Fruit fly (Drosophila melanogaster) whole organism, embryonic: ENCODE measurements around the gene CG34126.

Experiments used
- B-H1 ChIP-seq: fragments of 200-800 bp; sonication (Bioruptor generic); IDR thresholded peaks from 3 replicates; pipeline ENCODE4 v1.3.6; 2022; ENCODE audit warnings: missing biosample characterization, missing genetic modification characterization
- Bteb2 ChIP-seq: fragments of 200-800 bp; sonication (Bioruptor generic); optimal IDR thresholded peaks from 2 replicates; lab custom pipeline; 2016; ENCODE audit warnings: missing biosample characterization, missing genetic modification characterization
- CG10979 ChIP-seq: fragments of 200-800 bp; sonication (Bioruptor generic); optimal IDR thresholded peaks from 2 replicates; lab custom pipeline; 2018; ENCODE audit warnings: missing biosample characterization, mild to moderate bottlenecking, missing genetic modification characterization, moderate library complexity
- CG11398 ChIP-seq: fragments of 200-800 bp; sonication (Bioruptor generic); optimal IDR thresholded peaks from 2 replicates; lab custom pipeline; 2016; ENCODE audit warnings: missing biosample characterization, missing genetic modification characterization
- CG11723 ChIP-seq: fragments of 200-800 bp; sonication (Bioruptor generic); optimal IDR thresholded peaks from 2 replicates; lab custom pipeline; 2017; ENCODE audit warnings: missing biosample characterization, mild to moderate bottlenecking, missing genetic modification characterization
- CG12071 ChIP-seq: fragments of 200-800 bp; sonication (Bioruptor generic); optimal IDR thresholded peaks from 3 replicates; lab custom pipeline; 2018; ENCODE audit warnings: missing biosample characterization, mild to moderate bottlenecking, missing genetic modification characterization
- CG12104 ChIP-seq: fragments of 200-800 bp; sonication (Bioruptor generic); optimal IDR thresholded peaks from 3 replicates; lab custom pipeline; 2016; ENCODE audit warnings: missing biosample characterization, missing genetic modification characterization
- CG12659 ChIP-seq: fragments of 200-800 bp; sonication (Bioruptor generic); optimal IDR thresholded peaks from 3 replicates; lab custom pipeline; 2017; ENCODE audit warnings: mild to moderate bottlenecking, missing biosample characterization, missing genetic modification reagents, missing genetic modification characterization
- CG15601 ChIP-seq: fragments of 200-800 bp; sonication (Bioruptor generic); optimal IDR thresholded peaks from 3 replicates; lab custom pipeline; 2019; ENCODE audit warnings: missing biosample characterization, mild to moderate bottlenecking, missing genetic modification characterization, moderate library complexity
- CG17829 ChIP-seq: fragments of 200-800 bp; optimal IDR thresholded peaks from 2 replicates; lab custom pipeline; 2019; ENCODE audit warnings: missing biosample characterization, mild to moderate bottlenecking, missing genetic modification characterization, moderate library complexity
- CG2199 ChIP-seq: fragments of 200-800 bp; sonication (Bioruptor generic); IDR thresholded peaks from 3 replicates; pipeline ENCODE4 v1.3.6; 2022; ENCODE audit warnings: missing biosample characterization, missing genetic modification characterization
- CG3726 ChIP-seq: fragments of 200-800 bp; sonication (Bioruptor generic); IDR thresholded peaks from 3 replicates; pipeline ENCODE4, ENCODE4 v1.3.6; 2022; ENCODE audit warnings: missing biosample characterization, missing genetic modification characterization
- CG4424 ChIP-seq: fragments of 200-800 bp; sonication (Bioruptor generic); optimal IDR thresholded peaks from 3 replicates; lab custom pipeline; 2016; ENCODE audit warnings: missing biosample characterization, missing genetic modification characterization
- CG4730 ChIP-seq: fragments of 200-800 bp; sonication (Bioruptor generic); IDR thresholded peaks from 2 replicates; pipeline ENCODE4 v1.3.6; 2022; ENCODE audit warnings: missing biosample characterization, missing genetic modification characterization
- CG6254 ChIP-seq: fragments of 200-800 bp; sonication (Bioruptor generic); optimal IDR thresholded peaks from 3 replicates; lab custom pipeline; 2017; ENCODE audit warnings: mild to moderate bottlenecking, missing biosample characterization, missing genetic modification reagents, missing genetic modification characterization
- CG6791 ChIP-seq: fragments of 200-800 bp; sonication (Bioruptor generic); IDR thresholded peaks from 3 replicates; pipeline ENCODE4 v1.3.6; 2022; ENCODE audit warnings: missing biosample characterization, missing genetic modification characterization; ENCODE audit not compliant: partially characterized antibody
- CG8478 ChIP-seq: fragments of >200 bp; optimal IDR thresholded peaks from 2 replicates; lab custom pipeline; 2018
- CG9797 ChIP-seq: fragments of 200-800 bp; sonication (Bioruptor generic); optimal IDR thresholded peaks from 3 replicates; lab custom pipeline; 2018; ENCODE audit warnings: missing biosample characterization, mild to moderate bottlenecking, missing genetic modification characterization
- CG9876 ChIP-seq: fragments of 200-800 bp; sonication (Bioruptor generic); optimal IDR thresholded peaks from 2 replicates; lab custom pipeline; 2016; ENCODE audit warnings: missing biosample characterization, missing genetic modification characterization
- Dad ChIP-seq: fragments of 200-800 bp; sonication (Bioruptor generic); optimal IDR thresholded peaks from 3 replicates; lab custom pipeline; 2016; ENCODE audit warnings: missing biosample characterization, missing genetic modification characterization
- Doc3 ChIP-seq: fragments of 200-800 bp; sonication (Bioruptor generic); IDR thresholded peaks from 3 replicates; pipeline ENCODE4 v1.3.6; 2022; ENCODE audit warnings: missing biosample characterization, missing genetic modification characterization; ENCODE audit not compliant: partially characterized antibody
- Dp ChIP-seq: fragments of 200-800 bp; sonication (Bioruptor generic); optimal IDR thresholded peaks from 2 replicates; lab custom pipeline; 2018; ENCODE audit warnings: missing biosample characterization, mild to moderate bottlenecking, missing genetic modification characterization, moderate library complexity
- Fer2 ChIP-seq: fragments of 200-800 bp; sonication (Bioruptor generic); optimal IDR thresholded peaks from 2 replicates; lab custom pipeline; 2018; ENCODE audit warnings: missing biosample characterization, mild to moderate bottlenecking, missing genetic modification characterization, moderate library complexity
- Hey ChIP-seq: fragments of 200-800 bp; sonication (Bioruptor generic); optimal IDR thresholded peaks from 3 replicates; lab custom pipeline; 2018; ENCODE audit warnings: missing biosample characterization, mild to moderate bottlenecking, missing genetic modification characterization
- Lpt ChIP-seq: fragments of >200 bp; optimal IDR thresholded peaks from 2 replicates; lab custom pipeline; 2018; ENCODE audit warnings: missing biosample characterization, missing genetic modification characterization
- MBD-R2 ChIP-seq: fragments of 200-800 bp; sonication (Bioruptor generic); IDR thresholded peaks from 2 replicates; pipeline ENCODE4 v1.3.6; 2022; ENCODE audit warnings: missing biosample characterization, missing genetic modification characterization
- Mad ChIP-seq: fragments of 200-800 bp; sonication (Bioruptor generic); optimal IDR thresholded peaks from 2 replicates; lab custom pipeline; 2016; ENCODE audit warnings: missing biosample characterization, missing genetic modification characterization
- Med ChIP-seq: fragments of 200-800 bp; sonication (Bioruptor generic); peaks from one replicate; lab custom pipeline; 2016; ENCODE audit warnings: missing biosample characterization, missing genetic modification characterization, mild to moderate bottlenecking, inconsistent platforms, moderate library complexity
- NK7.1 ChIP-seq: fragments of 200-800 bp; sonication (Bioruptor generic); optimal IDR thresholded peaks from 3 replicates; lab custom pipeline; 2016; ENCODE audit warnings: missing biosample characterization, missing genetic modification characterization
- Ptx1 ChIP-seq: fragments of 200-800 bp; sonication (Bioruptor generic); IDR thresholded peaks from 2 replicates; pipeline ENCODE4 v1.3.6; 2022; ENCODE audit warnings: missing biosample characterization, missing genetic modification characterization
- Rx ChIP-seq: fragments of 200-800 bp; sonication (Bioruptor generic); IDR thresholded peaks from 2 replicates; pipeline ENCODE4 v1.3.6; 2022; ENCODE audit warnings: missing biosample characterization, missing genetic modification characterization
- Vsx1 ChIP-seq: fragments of 200-800 bp; sonication (Bioruptor generic); optimal IDR thresholded peaks from 2 replicates; lab custom pipeline; 2017; ENCODE audit warnings: missing biosample characterization, mild to moderate bottlenecking, missing genetic modification characterization, missing genetic modification reagents
- YL-1 ChIP-seq: fragments of 200-800 bp; sonication (Bioruptor generic); optimal IDR thresholded peaks from 3 replicates; lab custom pipeline; 2017; ENCODE audit warnings: missing biosample characterization, mild to moderate bottlenecking, missing genetic modification characterization
- bbx ChIP-seq: fragments of 200-800 bp; sonication (Bioruptor generic); IDR thresholded peaks from 2 replicates; pipeline ENCODE4 v1.3.6; 2022; ENCODE audit warnings: missing biosample characterization, missing genetic modification characterization; ENCODE audit not compliant: partially characterized antibody
- btn ChIP-seq: fragments of 200-800 bp; sonication (Bioruptor generic); optimal IDR thresholded peaks from 2 replicates; lab custom pipeline; 2016; ENCODE audit warnings: missing biosample characterization, missing genetic modification characterization
- chm ChIP-seq: fragments of 200-800 bp; sonication (Bioruptor generic); IDR thresholded peaks from 2 replicates; pipeline ENCODE4 v1.3.6; 2022; ENCODE audit warnings: missing biosample characterization, missing genetic modification characterization
- dmrt99B ChIP-seq: fragments of 200-800 bp; sonication (Bioruptor generic); optimal IDR thresholded peaks from 2 replicates; lab custom pipeline; 2018; ENCODE audit warnings: missing biosample characterization, mild to moderate bottlenecking, missing genetic modification characterization, moderate library complexity
- hb ChIP-seq: fragments of 200-800 bp; sonication (Bioruptor generic); IDR thresholded peaks from 3 replicates; pipeline ENCODE4 v1.3.6; 2022; ENCODE audit warnings: missing biosample characterization, missing genetic modification characterization; ENCODE audit not compliant: partially characterized antibody
- hbn ChIP-seq: fragments of 200-800 bp; sonication (Bioruptor generic); IDR thresholded peaks from 2 replicates; pipeline ENCODE4 v1.3.6; 2022; ENCODE audit warnings: missing biosample characterization, missing genetic modification characterization; ENCODE audit not compliant: partially characterized antibody
- her ChIP-seq: fragments of 200-800 bp; sonication (Bioruptor generic); optimal IDR thresholded peaks from 2 replicates; lab custom pipeline; 2016; ENCODE audit warnings: missing biosample characterization, missing genetic modification characterization
- luna ChIP-seq: fragments of 200-800 bp; sonication (Bioruptor generic); optimal IDR thresholded peaks from 2 replicates; lab custom pipeline; 2016; ENCODE audit warnings: missing biosample characterization, missing genetic modification characterization
- oc ChIP-seq: fragments of 200-800 bp; sonication (Bioruptor generic); optimal IDR thresholded peaks from 2 replicates; lab custom pipeline; 2018; ENCODE audit warnings: missing biosample characterization, mild to moderate bottlenecking, missing genetic modification characterization, moderate library complexity
- pfk ChIP-seq: fragments of 200-800 bp; sonication (Bioruptor generic); optimal IDR thresholded peaks from 2 replicates; lab custom pipeline; 2018; ENCODE audit warnings: missing biosample characterization, mild to moderate bottlenecking, missing genetic modification characterization, moderate library complexity
- pros ChIP-seq: fragments of 200-800 bp; sonication (Bioruptor generic); optimal IDR thresholded peaks from 3 replicates; lab custom pipeline; 2019; ENCODE audit warnings: missing biosample characterization, mild to moderate bottlenecking, missing genetic modification characterization, moderate library complexity
- ranshi ChIP-seq: fragments of 200-800 bp; sonication (Bioruptor generic); IDR thresholded peaks from 2 replicates; pipeline ENCODE4 v1.3.6; 2022; ENCODE audit warnings: missing biosample characterization, missing genetic modification characterization
- schlank ChIP-seq: fragments of 200-800 bp; sonication (Bioruptor generic); optimal IDR thresholded peaks from 2 replicates; lab custom pipeline; 2018; ENCODE audit warnings: missing biosample characterization, mild to moderate bottlenecking, missing genetic modification characterization
- sens-2 ChIP-seq: fragments of 200-800 bp; sonication (Bioruptor generic); IDR thresholded peaks from 2 replicates; pipeline ENCODE4 v1.3.6; 2022; ENCODE audit warnings: missing biosample characterization, missing genetic modification characterization
- shn ChIP-seq: fragments of 200-800 bp; sonication (Bioruptor generic); optimal IDR thresholded peaks from 3 replicates; lab custom pipeline; 2016; ENCODE audit warnings: missing biosample characterization, missing genetic modification characterization
- wdn ChIP-seq: fragments of 200-800 bp; sonication (Bioruptor generic); IDR thresholded peaks from 2 replicates; pipeline ENCODE4 v1.3.6; 2022; ENCODE audit warnings: missing biosample characterization, missing genetic modification characterization

Gene CG34126

DNA sequence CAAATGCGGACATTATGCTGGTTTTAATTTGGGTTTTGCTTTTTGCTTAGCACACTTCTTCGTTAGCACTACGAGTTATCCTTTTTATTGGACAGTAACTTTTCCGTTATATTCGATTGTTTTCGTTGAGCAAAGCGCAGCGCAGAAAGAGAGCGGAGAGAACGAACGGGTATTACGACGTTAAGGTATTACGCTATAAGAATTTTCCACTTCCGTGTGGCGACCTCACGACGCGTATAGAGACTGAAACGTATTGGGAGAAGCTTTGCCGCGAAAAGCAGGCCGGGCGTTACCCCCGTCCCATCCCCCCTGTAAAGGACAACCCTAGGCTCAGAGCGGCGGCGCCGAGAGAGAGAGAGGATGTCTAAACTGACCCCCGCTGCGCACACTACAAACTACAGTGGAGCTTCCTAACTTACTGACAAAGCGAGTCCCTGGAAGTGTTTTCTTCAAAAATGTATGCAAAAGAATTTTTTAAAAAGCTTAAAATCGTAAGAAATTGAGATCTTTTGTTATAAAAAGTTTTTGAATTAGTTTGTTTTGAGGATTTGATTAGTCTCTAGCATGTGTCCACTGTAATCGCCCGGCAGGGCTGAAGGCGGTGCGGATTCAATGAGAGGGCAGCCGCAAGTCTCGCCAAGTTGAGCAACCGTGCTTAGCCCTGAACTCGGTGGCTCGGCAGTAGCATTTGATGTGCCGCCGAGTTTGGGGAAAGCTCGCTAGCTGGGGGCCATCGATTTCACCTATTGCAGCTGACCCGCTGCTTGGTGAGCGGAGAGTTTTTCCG is 23.5 kb downstream of the CG34126 start (continued):
- TF ChIP-seq luna (peak; percentile 93), CG12071 (peak; percentile 93), Dad (peak; percentile 94), CG3726 (GFP tag; lab: Robert Waterston, UW) (peak; percentile 93), YL-1 (GFP tag; lab: Kevin White, UChicago) (peak; percentile 60), CG10979 (peak; percentile 91), CG17829 (tag; lab: Kevin White, UChicago) (peak; percentile 91), Lpt (GFP tag; lab: Kevin White, UChicago) (no peak), CG11398 (peak; percentile 91), CG12659 (GFP tag; lab: Kevin White, UChicago) (peak; percentile 96), CG8478 (lab: Kevin White, UChicago) (no peak), shn (GFP tag; lab: Kevin White, UChicago) (peak; percentile 91), CG6791 (no peak), hb (GFP tag; lab: Robert Waterston, UW) (no peak), CG11723 (GFP tag; lab: Kevin White, UChicago) (peak; percentile 87), CG9876 (GFP tag; lab: Kevin White, UChicago) (peak; percentile 92), Dp (GFP tag; lab: Kevin White, UChicago) (no peak), NK7.1 (GFP tag; lab: Kevin White, UChicago) (peak; percentile 91), CG9797 (GFP tag; lab: Kevin White, UChicago) (peak; percentile 40), CG6254 (GFP tag; lab: Kevin White, UChicago) (peak; percentile 83), chm (GFP tag; lab: Robert Waterston, UW) (peak; percentile 94), Hey (peak; percentile 80), hbn (no peak), oc (tag; lab: Kevin White, UChicago) (peak; percentile 94), Doc3 (GFP tag; lab: Robert Waterston, UW) (no peak), schlank (tag; lab: Kevin White, UChicago) (peak; percentile 94), pros (GFP tag; lab: Kevin White, UChicago) (no peak), CG4424 (GFP tag; lab: Kevin White, UChicago) (peak; percentile 94), Ptx1 (peak; percentile 97), Med (GFP tag; lab: Kevin White, UChicago) (peak; percentile 99), wdn (peak; percentile 95), MBD-R2 (GFP tag; lab: Robert Waterston, UW) (peak; percentile 89), her (peak; percentile 95), Mad (GFP tag; lab: Kevin White, UChicago) (peak; percentile 90), btn (GFP tag; lab: Kevin White, UChicago) (peak; percentile 84), ranshi (GFP tag; lab: Robert Waterston, UW) (peak; percentile 97), dmrt99B (peak; percentile 96), sens-2 (GFP tag; lab: Robert Waterston, UW) (peak; percentile 91), CG2199 (GFP tag; lab: Robert Waterston, UW) (peak; percentile 79; the same call in 2 of the 3 replicates), Rx (GFP tag; lab: Robert Waterston, UW) (peak; percentile 91), CG12104 (peak; percentile 89), CG15601 (tag; lab: Kevin White, UChicago) (peak; percentile 88), B-H1 (peak; percentile 90), Vsx1 (GFP tag; lab: Kevin White, UChicago) (peak; percentile 78), pfk (GFP tag; lab: Kevin White, UChicago) (peak; percentile 50), Bteb2 (GFP tag; lab: Kevin White, UChicago) (peak; percentile 95), CG4730 (GFP tag; lab: Robert Waterston, UW) (peak; percentile 94), bbx (no peak), Fer2 (tag; lab: Kevin White, UChicago) (peak; percentile 93)
